Worm (Caenorhabditis elegans): ENCODE results near the gene srsx-18.
A peak's percentile ranks its signal among the peaks of the same experiment; 100 is the strongest.

srsx-18 gene

ce11 chrV:5927347-5927746, 5.0 kb downstream of the srsx-18 start, which contains the start of gene srsx-17:
Gene srsx-17 (plus strand): TSS chrV:5927647.
- TF ChIP-seq bed-3 (GFP tag; optimal IDR thresholded peaks at IDR 0.05) (no peak), nhr-28 (tag; optimal IDR thresholded peaks at IDR 0.05) (no peak), pha-4 (tag; optimal IDR thresholded peaks at IDR 0.05) (no peak), lsy-2 (tag; optimal IDR thresholded peaks at IDR 0.05) (no peak), mab-5 (tag; optimal IDR thresholded peaks at IDR 0.05) (no peak), drap-1 (GFP tag; optimal IDR thresholded peaks at IDR 0.05) (no peak), zip-8 (tag; optimal IDR thresholded peaks at IDR 0.05) (no peak), nhr-12 (tag; optimal IDR thresholded peaks at IDR 0.05) (no peak), ceh-43 (GFP tag; optimal IDR thresholded peaks at IDR 0.05) (no peak), ham-2 (GFP tag; optimal IDR thresholded peaks at IDR 0.05) (no peak), hlh-1 (tag; optimal IDR thresholded peaks at IDR 0.05) (no peak), ztf-11 (tag; optimal IDR thresholded peaks at IDR 0.05) (no peak)

ce11 chrV:5928006-5928405, 5.7 kb downstream of the srsx-18 start:
- TF ChIP-seq blmp-1 (tag; optimal IDR thresholded peaks at IDR 0.05) (no peak), elt-3 (tag; optimal IDR thresholded peaks at IDR 0.05) (no peak)

ce11 chrV:5930588-5930987, 8.3 kb downstream of the srsx-18 start, which contains the start of gene galt-1:
Gene galt-1 (plus strand): TSS chrV:5930905.
- no peak for TF ChIP-seq M03D4.4 (tag; optimal IDR thresholded peaks at IDR 0.05)
- TF ChIP-seq ceh-83 (GFP tag; optimal IDR thresholded peaks at IDR 0.05), result no peak
- no peak for TF ChIP-seq nhr-2 (tag; optimal IDR thresholded peaks at IDR 0.05)
- TF ChIP-seq tbx-8 (GFP tag; optimal IDR thresholded peaks at IDR 0.05), result no peak
- no peak for TF ChIP-seq unc-120 (tag; optimal IDR thresholded peaks at IDR 0.05; ENCODE audit: poor library complexity, severe bottlenecking)

ce11 chrV:5936691-5937090, 14.4 kb downstream of the srsx-18 start, which contains the start of the genes M03F8.5 and M03F8.7:
Gene M03F8.5 (minus strand): TSS chrV:5936791.
Gene M03F8.7 (plus strand): TSS chrV:5936939.
- no peak for TF ChIP-seq tbx-8 (GFP tag; optimal IDR thresholded peaks at IDR 0.05)

- TF ChIP-seq pha-4 (tag; optimal IDR thresholded peaks at IDR 0.05) (peak; percentile 15), nhr-76 (tag; optimal IDR thresholded peaks at IDR 0.05) (no peak), nhr-2 (tag; optimal IDR thresholded peaks at IDR 0.05) (no peak), lsy-2 (tag; optimal IDR thresholded peaks at IDR 0.05) (peak; percentile 33), ces-1 (GFP tag; optimal IDR thresholded peaks at IDR 0.05) (peak; percentile 41), blmp-1 (tag; optimal IDR thresholded peaks at IDR 0.05) (peak; percentile 6), nhr-28 (tag; optimal IDR thresholded peaks at IDR 0.05) (no peak)
Observed at ce11 chrV:5939503-5940072, 17.3 kb downstream of the srsx-18 start, which contains the start of gene syf-3. Gene syf-3 (plus strand): TSS chrV:5940022.

ce11 chrV:5943167-5943566, 20.8 kb downstream of the srsx-18 start, which contains the start of gene pst-1:
Gene pst-1 (plus strand): TSS chrV:5943467.
- TF ChIP-seq unc-39 (tag; optimal IDR thresholded peaks at IDR 0.05), result no peak
- no peak for TF ChIP-seq ham-2 (GFP tag; optimal IDR thresholded peaks at IDR 0.05)
- TF ChIP-seq tbx-8 (GFP tag; optimal IDR thresholded peaks at IDR 0.05), result no peak
- TF ChIP-seq elt-3 (tag; optimal IDR thresholded peaks at IDR 0.05), result no peak
- TF ChIP-seq bed-3 (GFP tag; optimal IDR thresholded peaks at IDR 0.05), result no peak
- no peak for TF ChIP-seq lin-32 (GFP tag; optimal IDR thresholded peaks at IDR 0.05)
- TF ChIP-seq drap-1 (GFP tag; optimal IDR thresholded peaks at IDR 0.05), result no peak
- no peak for TF ChIP-seq mab-5 (tag; optimal IDR thresholded peaks at IDR 0.05)
- TF ChIP-seq nhr-2 (tag; optimal IDR thresholded peaks at IDR 0.05), result no peak
- TF ChIP-seq sem-2 (GFP tag; optimal IDR thresholded peaks at IDR 0.05), result no peak
- TF ChIP-seq lin-13 (tag; optimal IDR thresholded peaks at IDR 0.05), result no peak
- no peak for TF ChIP-seq ces-1 (GFP tag; optimal IDR thresholded peaks at IDR 0.05)
- TF ChIP-seq M03D4.4 (tag; optimal IDR thresholded peaks at IDR 0.05), result no peak

- TF ChIP-seq elt-1 (tag; optimal IDR thresholded peaks at IDR 0.05; ENCODE audit: borderline replicate concordance, insufficient read depth) (peak; percentile 43), sem-2 (GFP tag; optimal IDR thresholded peaks at IDR 0.05) (no peak), ham-2 (GFP tag; optimal IDR thresholded peaks at IDR 0.05) (no peak), nhr-237 (tag; optimal IDR thresholded peaks at IDR 0.05) (no peak), zip-8 (tag; optimal IDR thresholded peaks at IDR 0.05) (peak; percentile 99)
Observed at ce11 chrV:5949674-5950149, 27.4 kb downstream of the srsx-18 start.
